Fruit fly (Drosophila melanogaster): Measurements from ENCODE around the gene MED30.

Gene MED30

dm6 chr3L:680258-680657 lies 26.4 kb upstream of the MED30 start, which contains the start of gene CG17129 (continued):
- peak; percentile 99 for TF ChIP-seq hbn (GFP tag; IDR thresholded peaks at IDR 0.05; ENCODE audit: partially characterized antibody)
- TF ChIP-seq Ada2b (GFP tag; IDR thresholded peaks at IDR 0.05) = peak; percentile 74
- TF ChIP-seq danr (GFP tag; IDR thresholded peaks at IDR 0.05) = no peak
- TF ChIP-seq Doc2 (GFP tag; IDR thresholded peaks at IDR 0.05) = no peak
- TF ChIP-seq sob (GFP tag; IDR thresholded peaks at IDR 0.05) = peak; percentile 88
- TF ChIP-seq trem (tag; optimal IDR thresholded peaks at IDR 0.05) = peak; percentile 76
- peak; percentile 33 for TF ChIP-seq CG15011 (GFP tag; optimal IDR thresholded peaks at IDR 0.05)
- peak; percentile 64 for TF ChIP-seq Myb (GFP tag; optimal IDR thresholded peaks at IDR 0.05)
- 0 out of 2 replicates have a peak, but pooled peaks have one; percentile 34 for TF ChIP-seq dan (GFP tag; IDR thresholded peaks at IDR 0.05)
- peak; percentile 70 for TF ChIP-seq fd96Cb (tag; optimal IDR thresholded peaks at IDR 0.05)
- peak; percentile 84 for TF ChIP-seq stc (GFP tag; IDR thresholded peaks at IDR 0.05)
- TF ChIP-seq CG13424 (tag; optimal IDR thresholded peaks at IDR 0.05) = peak; percentile 78
- TF ChIP-seq Hr39 (optimal IDR thresholded peaks at IDR 0.05) = no peak
- peak; percentile 89 for TF ChIP-seq CG7963 (GFP tag; IDR thresholded peaks at IDR 0.05; ENCODE audit: partially characterized antibody)
- no peak for TF ChIP-seq gt (GFP tag; IDR thresholded peaks at IDR 0.05)
- peak; percentile 59 for TF ChIP-seq CG12155 (GFP tag; optimal IDR thresholded peaks at IDR 0.05)
- peak; percentile 90 for TF ChIP-seq CG6791 (GFP tag; IDR thresholded peaks at IDR 0.05; ENCODE audit: partially characterized antibody)
- peak; percentile 83 for TF ChIP-seq CG4424 (GFP tag; optimal IDR thresholded peaks at IDR 0.05)
- TF ChIP-seq CG12659 (GFP tag; optimal IDR thresholded peaks at IDR 0.05) = peak; percentile 80
- no peak for TF ChIP-seq nau (GFP tag; optimal IDR thresholded peaks at IDR 0.05)
- peak; percentile 54; the same call in 1 of the 2 replicates for TF ChIP-seq peb (GFP tag; IDR thresholded peaks at IDR 0.05)
- TF ChIP-seq CG10543 (GFP tag; optimal IDR thresholded peaks at IDR 0.05) = peak; percentile 35
- TF ChIP-seq fru (optimal IDR thresholded peaks at IDR 0.05) = no peak
- peak; percentile 84 for TF ChIP-seq CG9932 (GFP tag; IDR thresholded peaks at IDR 0.05)
- peak; percentile 66 for TF ChIP-seq crc (GFP tag; optimal IDR thresholded peaks at IDR 0.05)
- peak; percentile 74 for TF ChIP-seq grau (tag; optimal IDR thresholded peaks at IDR 0.05)
- peak; percentile 43 for TF ChIP-seq CG18476 (GFP tag; optimal IDR thresholded peaks at IDR 0.05)
- peak; percentile 46 for TF ChIP-seq pb (GFP tag; optimal IDR thresholded peaks at IDR 0.05)
- peak; percentile 65 for TF ChIP-seq CG1233 (GFP tag; optimal IDR thresholded peaks at IDR 0.05)
- TF ChIP-seq Sox102F (GFP tag; optimal IDR thresholded peaks at IDR 0.05) = peak; percentile 75
- peak; percentile 78 for TF ChIP-seq MBD-R2 (GFP tag; IDR thresholded peaks at IDR 0.05)
- peak; percentile 87 for TF ChIP-seq CG14710 (tag; optimal IDR thresholded peaks at IDR 0.05)
- no peak for TF ChIP-seq yki (optimal IDR thresholded peaks at IDR 0.05)
- peak; percentile 77 for TF ChIP-seq Dip3 (GFP tag; optimal IDR thresholded peaks at IDR 0.05)
- TF ChIP-seq CG18262 (tag; optimal IDR thresholded peaks at IDR 0.05) = peak; percentile 74
- peak; percentile 69 for TF ChIP-seq CG5245 (GFP tag; optimal IDR thresholded peaks at IDR 0.05)
- peak; percentile 56 for TF ChIP-seq CG10209 (GFP tag; optimal IDR thresholded peaks at IDR 0.05)
- TF ChIP-seq CG9609 (GFP tag; optimal IDR thresholded peaks at IDR 0.05) = peak; percentile 78
- TF ChIP-seq Sin3A (optimal IDR thresholded peaks at IDR 0.05) = peak; percentile 7
- TF ChIP-seq dysf (GFP tag; IDR thresholded peaks at IDR 0.05) = peak; percentile 72
- TF ChIP-seq nerfin-2 (GFP tag; IDR thresholded peaks at IDR 0.05; ENCODE audit: partially characterized antibody) = peak; percentile 85
- TF ChIP-seq Bgb (GFP tag; IDR thresholded peaks at IDR 0.05; ENCODE audit: partially characterized antibody) = peak; percentile 95
- peak in 1 of 2 experiments; percentile 41 for TF ChIP-seq crp (GFP tag; optimal IDR thresholded peaks at IDR 0.05)
- TF ChIP-seq CG13296 (GFP tag; optimal IDR thresholded peaks at IDR 0.05) = peak; percentile 65
- TF ChIP-seq E2f2 (GFP tag; IDR thresholded peaks at IDR 0.05) = peak; percentile 87
- TF ChIP-seq Nf-YC (tag; optimal IDR thresholded peaks at IDR 0.05) = peak; percentile 74
- peak; percentile 28 for TF ChIP-seq oc (tag; optimal IDR thresholded peaks at IDR 0.05)
- peak; percentile 5 for TF ChIP-seq CG9876 (GFP tag; optimal IDR thresholded peaks at IDR 0.05)
- TF ChIP-seq HHEX (GFP tag; optimal IDR thresholded peaks at IDR 0.05) = peak; percentile 65
- TF ChIP-seq nom (GFP tag; optimal IDR thresholded peaks at IDR 0.05) = no peak
- TF ChIP-seq zfh1 (GFP tag; IDR thresholded peaks at IDR 0.05) = peak; percentile 83
- TF ChIP-seq CG8388 (GFP tag; optimal IDR thresholded peaks at IDR 0.05) = peak; percentile 68

All from whole organism, embryonic.